Worm (Caenorhabditis elegans): ENCODE results near the gene F35C11.2.
A peak's percentile ranks its signal among the peaks of the same experiment; 100 is the strongest.

DNA sequence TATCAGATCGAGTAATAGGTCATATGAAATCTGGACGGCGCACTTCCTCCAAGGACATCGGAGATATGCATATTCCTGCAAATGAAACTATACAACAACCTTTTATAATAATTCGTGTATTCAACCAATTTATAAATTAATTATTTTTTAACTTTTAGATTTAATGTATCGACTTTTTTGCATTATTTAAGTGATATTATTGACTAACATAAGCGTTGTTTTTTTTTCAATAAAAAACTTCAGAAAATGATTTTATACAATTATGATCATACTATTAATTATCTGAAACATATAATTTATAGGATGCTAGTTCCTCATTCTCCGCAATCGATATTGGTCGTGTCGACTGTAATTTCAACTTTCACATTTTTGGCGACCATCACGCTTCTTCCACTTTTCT, 44.6 kb downstream of the F35C11.2 start, which contains the start of gene col-76:
- TF ChIP-seq mep-1 (tag; optimal IDR thresholded peaks at IDR 0.05) (no peak), ztf-11 (tag; optimal IDR thresholded peaks at IDR 0.05) (no peak), nhr-28 (tag; optimal IDR thresholded peaks at IDR 0.05) (no peak), cnd-1 (tag; optimal IDR thresholded peaks at IDR 0.05) (no peak), elt-1 (tag; optimal IDR thresholded peaks at IDR 0.05; ENCODE audit: borderline replicate concordance, insufficient read depth) (peak; percentile 8), nhr-12 (tag; optimal IDR thresholded peaks at IDR 0.05) (no peak), unc-39 (tag; optimal IDR thresholded peaks at IDR 0.05) (no peak), mab-5 (tag; optimal IDR thresholded peaks at IDR 0.05) (no peak), ceh-83 (GFP tag; optimal IDR thresholded peaks at IDR 0.05) (no peak), unc-62 (GFP tag; optimal IDR thresholded peaks at IDR 0.05) (no peak), snpc-4 (tag; optimal IDR thresholded peaks at IDR 0.05) (no peak), nhr-76 (tag; optimal IDR thresholded peaks at IDR 0.05) (no peak), lsy-2 (tag; optimal IDR thresholded peaks at IDR 0.05) (no peak)

All from whole organism, mixed stage, embryonic.